Fruit fly (Drosophila melanogaster) whole organism: Measurements from ENCODE around the gene Mlp84B.

ENCODE experiments used
- CG8478 ChIP-seq: fragments of >200 bp; optimal IDR thresholded peaks from 2 replicates; lab custom pipeline; 2018; ENCODE audit warnings: inconsistent platforms
- Dll ChIP-seq: fragments of >200 bp; optimal IDR thresholded peaks from 2 replicates; lab custom pipeline; 2017
- EcR ChIP-seq, 2 experiments: fragments of >200 bp; optimal IDR thresholded peaks; 2 replicates each; lab custom pipeline; 2017; ENCODE audit warnings: missing biosample characterization in 2 of 2, missing genetic modification characterization in 2 of 2, missing genetic modification reagents in 2 of 2
- pan ChIP-seq: fragments of >200 bp; optimal IDR thresholded peaks from 2 replicates; lab custom pipeline; 2017
- psq ChIP-seq: fragments of >200 bp; optimal IDR thresholded peaks from 2 replicates; lab custom pipeline; 2017
- usp ChIP-seq: fragments of >200 bp; optimal IDR thresholded peaks from 2 replicates; lab custom pipeline; 2017; ENCODE audit warnings: missing biosample characterization, missing genetic modification characterization, mixed read lengths

DNA sequence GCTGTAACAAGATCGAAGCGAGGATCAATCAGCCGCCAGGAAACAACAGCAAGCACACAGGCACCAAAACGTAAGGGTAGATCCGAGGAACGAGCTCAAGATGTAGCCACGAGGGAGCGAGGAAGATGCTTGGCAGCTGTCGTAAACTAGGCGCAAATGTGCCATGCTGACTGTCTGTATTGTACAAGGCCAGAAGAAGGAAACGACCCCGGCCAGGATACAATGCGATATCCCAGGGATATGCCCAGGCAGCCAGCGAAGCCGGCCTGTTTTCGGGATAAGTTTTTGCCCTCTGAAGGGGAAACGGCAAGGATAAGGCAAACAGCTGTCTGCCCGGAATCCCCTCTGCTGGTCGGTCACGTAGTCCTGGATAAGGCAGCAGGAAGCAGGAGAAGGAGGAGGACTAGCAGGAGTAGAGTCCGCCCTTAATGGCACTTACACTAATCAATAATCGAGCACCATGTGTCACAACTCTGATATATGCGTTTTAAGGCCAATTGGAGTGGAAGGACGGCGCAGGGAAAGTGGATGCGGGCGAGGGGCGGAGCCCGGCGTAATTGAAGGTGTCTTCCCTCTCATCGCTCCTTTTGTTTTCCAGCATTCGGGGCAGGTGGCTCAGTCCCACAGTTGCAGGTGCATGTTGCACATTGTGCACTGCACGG, 11.9 kb downstream of the Mlp84B start:
- TF ChIP-seq psq (lab: Kevin White, UChicago) (no peak), CG8478 (lab: Kevin White, UChicago) (no peak), usp (GFP tag; lab: Kevin White, UChicago) (no peak), Dll (lab: Kevin White, UChicago) (no peak), EcR (GFP tag; optimal IDR thresholded peaks at IDR 0.05; lab: Kevin White, UChicago) (no peak), pan (lab: Kevin White, UChicago) (peak; percentile 5)
